Worm (Caenorhabditis elegans) whole organism, L2 larva: ENCODE measurements around the gene K06H6.1.

Experiments used
- C34F6.9 ChIP-seq: fragments of 150-350 bp; optimal IDR thresholded peaks from 2 replicates; lab custom pipeline; 2014; ENCODE audit warnings: missing biosample characterization, missing genetic modification characterization
- F13H6.1 ChIP-seq: sonication (generic microtip); optimal IDR thresholded peaks from 2 replicates; lab custom pipeline; 2016; ENCODE audit warnings: missing genetic modification characterization, missing compliant biosample characterization
- R02D3.7 ChIP-seq: fragments of 150-350 bp; optimal IDR thresholded peaks from 2 replicates; lab custom pipeline; 2014; ENCODE audit warnings: missing biosample characterization, missing genetic modification characterization
- ZK546.5 ChIP-seq: sonication (generic microtip); optimal IDR thresholded peaks from 2 replicates; lab custom pipeline; 2017; ENCODE audit warnings: missing biosample characterization, missing genetic modification characterization
- aly-2 ChIP-seq: fragments of 150-350 bp; optimal IDR thresholded peaks from 2 replicates; lab custom pipeline; 2014; ENCODE audit warnings: missing biosample characterization, missing genetic modification characterization
- blmp-1 ChIP-seq: sonication (generic microtip); optimal IDR thresholded peaks from 2 replicates; lab custom pipeline; 2017; ENCODE audit warnings: missing genetic modification characterization, mild to moderate bottlenecking, missing compliant biosample characterization, antibody characterized with exemption, moderate library complexity; ENCODE audit not compliant: insufficient read depth
- ceh-16 ChIP-seq: fragments of 150-350 bp; optimal IDR thresholded peaks from 2 replicates; lab custom pipeline; 2014; ENCODE audit warnings: missing biosample characterization, missing genetic modification characterization
- crh-2 ChIP-seq: sonication (generic microtip); optimal IDR thresholded peaks from 2 replicates; lab custom pipeline; 2017; ENCODE audit warnings: missing biosample characterization, missing genetic modification characterization
- dmd-4 ChIP-seq: sonication (generic microtip); optimal IDR thresholded peaks from 2 replicates; lab custom pipeline; 2017; ENCODE audit warnings: missing biosample characterization, missing genetic modification characterization
- egl-27 ChIP-seq: sonication (generic microtip); optimal IDR thresholded peaks from 3 replicates; lab custom pipeline; 2017; ENCODE audit warnings: missing biosample characterization, missing genetic modification reagents, missing genetic modification characterization
- elt-3 ChIP-seq: sonication (generic microtip); optimal IDR thresholded peaks from 2 replicates; lab custom pipeline; 2017; ENCODE audit warnings: missing biosample characterization, missing genetic modification characterization
- fos-1 ChIP-seq: fragments of 150-350 bp; optimal IDR thresholded peaks from 2 replicates; lab custom pipeline; 2014; ENCODE audit warnings: missing biosample characterization, missing genetic modification characterization
- gmeb-1 ChIP-seq: fragments of 150-350 bp; optimal IDR thresholded peaks from 2 replicates; lab custom pipeline; 2014; ENCODE audit warnings: missing biosample characterization, missing genetic modification characterization
- lin-13 ChIP-seq: fragments of 150-350 bp; optimal IDR thresholded peaks from 2 replicates; lab custom pipeline; 2014; ENCODE audit warnings: missing biosample characterization, missing genetic modification reagents, missing genetic modification characterization
- lin-39 ChIP-seq: fragments of 150-350 bp; optimal IDR thresholded peaks from 2 replicates; lab custom pipeline; 2014; ENCODE audit warnings: missing biosample characterization, missing genetic modification reagents, missing genetic modification characterization
- lsy-2 ChIP-seq, 2 experiments: fragments of 150-350 bp in 1 of 2; sonication (generic microtip) in 1 of 2; optimal IDR thresholded peaks; 2 replicates each; lab custom pipeline; 2014 to 2017; ENCODE audit warnings: missing biosample characterization in 2 of 2, missing genetic modification characterization in 2 of 2
- mab-5 ChIP-seq: fragments of 150-350 bp; optimal IDR thresholded peaks from 2 replicates; lab custom pipeline; 2014; ENCODE audit warnings: missing biosample characterization, missing genetic modification characterization
- mbf-1 ChIP-seq: sonication (generic microtip); optimal IDR thresholded peaks from 2 replicates; lab custom pipeline; 2017; ENCODE audit warnings: missing biosample characterization, missing genetic modification characterization
- nhr-10 ChIP-seq: sonication (generic microtip); optimal IDR thresholded peaks from 2 replicates; lab custom pipeline; 2017; ENCODE audit warnings: missing biosample characterization, missing genetic modification characterization
- nhr-11 ChIP-seq: fragments of 150-350 bp; optimal IDR thresholded peaks from 2 replicates; lab custom pipeline; 2014; ENCODE audit warnings: missing biosample characterization, missing genetic modification characterization
- nhr-129 ChIP-seq: fragments of 150-350 bp; optimal IDR thresholded peaks from 2 replicates; lab custom pipeline; 2014; ENCODE audit warnings: missing biosample characterization, missing genetic modification characterization
- nhr-21 ChIP-seq: fragments of 150-350 bp; optimal IDR thresholded peaks from 2 replicates; lab custom pipeline; 2014; ENCODE audit warnings: missing biosample characterization, missing genetic modification characterization
- nhr-23 ChIP-seq: fragments of 150-350 bp; optimal IDR thresholded peaks from 2 replicates; lab custom pipeline; 2014; ENCODE audit warnings: missing biosample characterization, missing genetic modification reagents, missing genetic modification characterization
- nhr-237 ChIP-seq: fragments of 150-350 bp; optimal IDR thresholded peaks from 2 replicates; lab custom pipeline; 2014; ENCODE audit warnings: missing biosample characterization, missing genetic modification characterization
- nhr-25 ChIP-seq: fragments of 150-350 bp; sonication (generic microtip); optimal IDR thresholded peaks from 3 replicates; lab custom pipeline; 2014; ENCODE audit warnings: missing biosample characterization, missing genetic modification characterization
- nhr-6 ChIP-seq: fragments of 150-350 bp; optimal IDR thresholded peaks from 2 replicates; lab custom pipeline; 2014; ENCODE audit warnings: missing biosample characterization, missing genetic modification characterization
- nhr-77 ChIP-seq: fragments of 150-350 bp; optimal IDR thresholded peaks from 2 replicates; lab custom pipeline; 2014; ENCODE audit warnings: missing biosample characterization, missing genetic modification characterization
- sem-4 ChIP-seq: fragments of 150-350 bp; optimal IDR thresholded peaks from 2 replicates; lab custom pipeline; 2014; ENCODE audit warnings: missing biosample characterization, missing genetic modification reagents, missing genetic modification characterization
- skn-1 ChIP-seq: sonication (generic microtip); optimal IDR thresholded peaks from 2 replicates; lab custom pipeline; 2017; ENCODE audit warnings: missing biosample characterization, missing genetic modification characterization
- sma-3 ChIP-seq: sonication (generic microtip); optimal IDR thresholded peaks from 2 replicates; lab custom pipeline; 2016; ENCODE audit warnings: missing genetic modification reagents, missing genetic modification characterization, missing compliant biosample characterization
- snpc-4 ChIP-seq: fragments of 150-350 bp; optimal IDR thresholded peaks from 2 replicates; lab custom pipeline; 2014; ENCODE audit warnings: missing biosample characterization, missing genetic modification characterization
- unc-55 ChIP-seq: fragments of 150-350 bp; sonication (generic microtip); optimal IDR thresholded peaks from 3 replicates; lab custom pipeline; 2014; ENCODE audit warnings: missing biosample characterization, missing genetic modification reagents, missing genetic modification characterization
- unc-62 ChIP-seq: fragments of 150-350 bp; optimal IDR thresholded peaks from 2 replicates; lab custom pipeline; 2014; ENCODE audit warnings: missing biosample characterization, missing genetic modification reagents, missing genetic modification characterization
- zag-1 ChIP-seq: fragments of 150-350 bp; optimal IDR thresholded peaks from 2 replicates; lab custom pipeline; 2014; ENCODE audit warnings: missing biosample characterization, missing genetic modification characterization
- ztf-11 ChIP-seq: sonication (generic microtip); optimal IDR thresholded peaks from 2 replicates; lab custom pipeline; 2017; ENCODE audit warnings: missing biosample characterization, missing genetic modification characterization
- ztf-4 ChIP-seq: fragments of 150-350 bp; optimal IDR thresholded peaks from 2 replicates; lab custom pipeline; 2014; ENCODE audit warnings: missing biosample characterization, missing genetic modification characterization

Gene K06H6.1

ce11 chrV:620987-621386, 33.1 kb downstream of the K06H6.1 start:
- TF ChIP-seq nhr-23 (tag; lab: Kevin White, UChicago) (no peak), blmp-1 (no peak), ZK546.5 (no peak), egl-27 (no peak)

- TF ChIP-seq mbf-1 (tag; lab: Kevin White, UChicago) (no peak), ZK546.5 (no peak), gmeb-1 (tag; lab: Kevin White, UChicago) (no peak), mab-5 (no peak), elt-3 (tag; lab: Kevin White, UChicago) (no peak), aly-2 (no peak), C34F6.9 (tag; lab: Kevin White, UChicago) (no peak), F13H6.1 (tag; lab: Kevin White, UChicago) (no peak), sma-3 (GFP tag; lab: Kevin White, UChicago) (no peak)
Observed at ce11 chrV:622902-623301, 35.0 kb downstream of the K06H6.1 start, which contains the start of gene F48G7.5. F48G7.5 (minus strand) TSS chrV:622935.

ce11 chrV:624922-625321, 37.0 kb downstream of the K06H6.1 start, which contains the start of gene srt-17:
srt-17 (minus strand) TSS chrV:625022.
- no peak for TF ChIP-seq nhr-11
- TF ChIP-seq crh-2 (tag; lab: Kevin White, UChicago) = no peak
- TF ChIP-seq snpc-4 (tag; lab: Kevin White, UChicago) = no peak
- TF ChIP-seq sem-4 = no peak
- no peak for TF ChIP-seq unc-62
- TF ChIP-seq skn-1 (tag; lab: Kevin White, UChicago) = no peak
- TF ChIP-seq blmp-1 = no peak
- no peak for TF ChIP-seq R02D3.7 (tag; lab: Kevin White, UChicago)

- TF ChIP-seq elt-3 (tag; lab: Kevin White, UChicago) = no peak
- no peak for TF ChIP-seq unc-55 (GFP tag; lab: Kevin White, UChicago)
- TF ChIP-seq gmeb-1 (tag; lab: Kevin White, UChicago) = no peak
- TF ChIP-seq sem-4 = no peak
- no peak for TF ChIP-seq ztf-11 (tag; lab: Kevin White, UChicago)
- TF ChIP-seq blmp-1 = no peak
- TF ChIP-seq ceh-16 (tag; lab: Kevin White, UChicago) = no peak
- no peak for TF ChIP-seq crh-2 (tag; lab: Kevin White, UChicago)
- TF ChIP-seq egl-27 = no peak
Observed at ce11 chrV:626321-626720, 38.4 kb downstream of the K06H6.1 start, which contains the start of gene F48G7.7. F48G7.7 (minus strand) TSS chrV:626421.

ce11 chrV:627585-627984, 39.7 kb downstream of the K06H6.1 start, which contains the start of gene F48G7.8:
F48G7.8 (minus strand) TSS chrV:627685.
- TF ChIP-seq lin-39 (tag; lab: Kevin White, UChicago) = no peak
- TF ChIP-seq lin-13 (GFP tag; lab: Kevin White, UChicago) = no peak
- no peak for TF ChIP-seq dmd-4 (tag; lab: Kevin White, UChicago)
- no peak for TF ChIP-seq nhr-237 (tag; lab: Kevin White, UChicago)
- no peak for TF ChIP-seq crh-2 (tag; lab: Kevin White, UChicago)
- no peak for TF ChIP-seq nhr-10 (tag; lab: Kevin White, UChicago)
- no peak for TF ChIP-seq nhr-6 (tag; lab: Kevin White, UChicago)
- no peak for TF ChIP-seq ztf-4
- TF ChIP-seq nhr-129 (tag; lab: Kevin White, UChicago) = no peak
- TF ChIP-seq R02D3.7 (tag; lab: Kevin White, UChicago) = no peak
- TF ChIP-seq nhr-23 (tag; lab: Kevin White, UChicago) = no peak
- TF ChIP-seq unc-62 = no peak
- TF ChIP-seq nhr-77 (tag; lab: Kevin White, UChicago) = no peak
- TF ChIP-seq mbf-1 (tag; lab: Kevin White, UChicago) = no peak
- TF ChIP-seq zag-1 (tag; lab: Kevin White, UChicago) = no peak
- TF ChIP-seq fos-1 = no peak

- TF ChIP-seq blmp-1 = no peak
- no peak for TF ChIP-seq aly-2
- no peak for TF ChIP-seq nhr-23 (tag; lab: Kevin White, UChicago)
- no peak for TF ChIP-seq C34F6.9 (tag; lab: Kevin White, UChicago)
- no peak for TF ChIP-seq sem-4
- TF ChIP-seq nhr-25 (tag; lab: Kevin White, UChicago) = no peak
- TF ChIP-seq lin-13 (GFP tag; lab: Kevin White, UChicago) = no peak
- TF ChIP-seq lin-39 (tag; lab: Kevin White, UChicago) = no peak
- no peak for TF ChIP-seq F13H6.1 (tag; lab: Kevin White, UChicago)
- TF ChIP-seq nhr-21 (tag; lab: Kevin White, UChicago) = no peak
- TF ChIP-seq gmeb-1 (tag; lab: Kevin White, UChicago) = no peak
- no peak for TF ChIP-seq dmd-4 (tag; lab: Kevin White, UChicago)
- TF ChIP-seq mbf-1 (tag; lab: Kevin White, UChicago) = no peak
- no peak for TF ChIP-seq lsy-2 (tag; optimal IDR thresholded peaks at IDR 0.05; lab: Kevin White, UChicago)
Observed at ce11 chrV:628527-628926, 40.6 kb downstream of the K06H6.1 start, which contains the start of gene F48G7.9. F48G7.9 (minus strand) TSS chrV:628627.
